2 worm cellular contexts compared by ENCODE assay signal in the genomic region with DNA sequence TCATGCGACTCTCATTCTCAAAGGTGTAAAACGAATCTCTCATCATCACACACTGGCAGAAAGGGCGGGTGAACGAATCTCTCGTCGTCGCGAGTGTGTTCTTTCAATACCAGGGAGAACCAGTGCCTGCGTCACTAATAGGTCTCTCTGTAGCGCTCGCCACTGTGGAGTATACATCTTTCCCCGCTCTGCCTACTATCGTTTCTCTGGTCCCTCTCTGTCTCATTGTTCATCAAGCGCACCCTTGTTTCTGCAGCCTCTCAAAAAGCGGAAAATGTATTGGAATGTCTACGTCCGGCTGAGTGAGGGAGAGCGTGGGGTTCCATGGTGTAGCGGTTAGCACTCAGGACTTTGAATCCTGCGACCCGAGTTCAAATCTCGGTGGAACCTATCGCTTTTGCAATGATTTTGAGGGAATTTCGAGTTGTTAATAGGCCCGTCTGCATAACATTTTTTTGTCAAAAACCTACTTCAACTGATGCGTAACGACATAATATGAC.
A peak's percentile ranks its signal among the peaks of the same experiment; 100 is the strongest.
TF ChIP-seq lines count a peak whose summit lies in the region.

No protein-coding gene starts in this region.

TF ChIP-seq in whole organism, L1 larva, 84 proteins besides CTCF, POLR2A, EP300 and RAD21 (continued from another document):
- TF ChIP-seq nhr-90 (tag; optimal IDR thresholded peaks at IDR 0.05; lab: Kevin White, UChicago; ENCODE audit: poor library complexity) (peak; percentile 92), hlh-17 (GFP tag; optimal IDR thresholded peaks at IDR 0.05; lab: Kevin White, UChicago; ENCODE audit: borderline replicate concordance) (no peak), alr-1 (tag; optimal IDR thresholded peaks at IDR 0.05; lab: Kevin White, UChicago; ENCODE audit: borderline replicate concordance) (no peak), nhr-47 (tag; optimal IDR thresholded peaks at IDR 0.05; lab: Kevin White, UChicago) (peak; percentile 97), snu-23 (GFP tag; optimal IDR thresholded peaks at IDR 0.05; lab: Kevin White, UChicago) (peak; percentile 98), hlh-4 (tag; optimal IDR thresholded peaks at IDR 0.05; lab: Kevin White, UChicago) (no peak), tlp-1 (tag; optimal IDR thresholded peaks at IDR 0.05; lab: Kevin White, UChicago) (no peak), F16B12.6 (tag; optimal IDR thresholded peaks at IDR 0.05; lab: Kevin White, UChicago) (peak; percentile 21), ets-5 (GFP tag; IDR thresholded peaks at IDR 0.05; lab: Robert Waterston, UW) (no peak), pag-3 (tag; optimal IDR thresholded peaks at IDR 0.05; lab: Kevin White, UChicago; ENCODE audit: borderline replicate concordance, insufficient read depth) (peak; percentile 66), blmp-1 (tag; optimal IDR thresholded peaks at IDR 0.05; lab: Kevin White, UChicago) (peak; percentile 39), hpl-2 (GFP tag; optimal IDR thresholded peaks at IDR 0.05; lab: Kevin White, UChicago) (peak; percentile 84), lin-13 (GFP tag; optimal IDR thresholded peaks at IDR 0.05; lab: Kevin White, UChicago) (peak; percentile 33), nhr-85 (tag; lab: Kevin White, UChicago) (peak; percentile 89), skn-1 (tag; optimal IDR thresholded peaks at IDR 0.05; lab: Kevin White, UChicago) (peak; percentile 70), ztf-11 (tag; optimal IDR thresholded peaks at IDR 0.05; lab: Kevin White, UChicago) (peak in 1 of 2 experiments; percentile 66), unc-30 (tag; optimal IDR thresholded peaks at IDR 0.05; lab: Kevin White, UChicago) (no peak), C16A3.4 (tag; optimal IDR thresholded peaks at IDR 0.05; lab: Kevin White, UChicago) (peak; percentile 88), ceh-82 (tag; optimal IDR thresholded peaks at IDR 0.05; lab: Kevin White, UChicago) (peak; percentile 77 to 92 (median 86)), nhr-19 (GFP tag; conservative IDR thresholded peaks at IDR 0.05; lab: Robert Waterston, UW) (peak; percentile 89), irx-1 (tag; optimal IDR thresholded peaks at IDR 0.05; lab: Kevin White, UChicago) (peak; percentile 87), nhr-77 (tag; optimal IDR thresholded peaks at IDR 0.05; lab: Kevin White, UChicago) (peak; percentile 86), sptf-1 (tag; optimal IDR thresholded peaks at IDR 0.05; lab: Kevin White, UChicago) (no peak), nhr-12 (tag; optimal IDR thresholded peaks at IDR 0.05; lab: Kevin White, UChicago) (no peak), aly-2 (tag; optimal IDR thresholded peaks at IDR 0.05; lab: Kevin White, UChicago) (peak; percentile 77), nhr-11 (tag; optimal IDR thresholded peaks at IDR 0.05; lab: Kevin White, UChicago) (peak; percentile 40), nhr-28 (tag; optimal IDR thresholded peaks at IDR 0.05; lab: Kevin White, UChicago) (no peak), isw-1 (GFP tag; IDR thresholded peaks at IDR 0.05; lab: Robert Waterston, UW) (peak; percentile 53)

TF ChIP-seq in whole organism, young adult, 124 proteins besides CTCF, POLR2A, EP300 and RAD21 (continued from another document):
- TF ChIP-seq unc-62 (GFP tag; optimal IDR thresholded peaks at IDR 0.05; lab: Kevin White, UChicago) = no peak
- TF ChIP-seq F52B5.7 (tag; optimal IDR thresholded peaks at IDR 0.05; lab: Kevin White, UChicago) = peak; percentile 33
- peak; percentile 96 for TF ChIP-seq B0336.3 (GFP tag; IDR thresholded peaks at IDR 0.05; lab: Robert Waterston, UW)
- TF ChIP-seq aptf-3 (GFP tag; IDR thresholded peaks at IDR 0.05; lab: Robert Waterston, UW) = peak; percentile 92; the same call in 1 of the 2 replicates
- peak; percentile 58 for TF ChIP-seq F23B12.7 (tag; optimal IDR thresholded peaks at IDR 0.05; lab: Kevin White, UChicago; ENCODE audit: insufficient read depth)
- no peak for TF ChIP-seq tbx-9 (tag; optimal IDR thresholded peaks at IDR 0.05; lab: Kevin White, UChicago; ENCODE audit: borderline replicate concordance)
- no peak for TF ChIP-seq sdz-38 (tag; optimal IDR thresholded peaks at IDR 0.05; lab: Kevin White, UChicago)
- TF ChIP-seq rec-8 (tag; optimal IDR thresholded peaks at IDR 0.05; lab: Kevin White, UChicago) = peak; percentile 46 to 84
- 0 out of 2 replicates have a peak, but pooled peaks have one; percentile 18 for TF ChIP-seq lir-1 (GFP tag; conservative IDR thresholded peaks at IDR 0.05; lab: Robert Waterston, UW)
- no peak for TF ChIP-seq aptf-2 (GFP tag; conservative IDR thresholded peaks at IDR 0.05; lab: Robert Waterston, UW)
- TF ChIP-seq lin-35 (GFP tag; optimal IDR thresholded peaks at IDR 0.05; lab: Kevin White, UChicago) = peak in 1 of 3 experiments; percentile 82
- peak; percentile 38; the same call in 1 of the 2 replicates for TF ChIP-seq Y95B8A.8 (GFP tag; IDR thresholded peaks at IDR 0.05; lab: Robert Waterston, UW)
- 0 out of 2 replicates have a peak, but pooled peaks have one; percentile 5 for TF ChIP-seq F37B4.10 (GFP tag; IDR thresholded peaks at IDR 0.05; lab: Robert Waterston, UW)
- peak; percentile 27; the same call in 1 of the 2 replicates for TF ChIP-seq let-526 (GFP tag; IDR thresholded peaks at IDR 0.05; lab: Robert Waterston, UW)
- TF ChIP-seq F57A8.1 (GFP tag; optimal IDR thresholded peaks at IDR 0.05; lab: Kevin White, UChicago) = no peak
- peak; percentile 95 for TF ChIP-seq ztf-26 (tag; optimal IDR thresholded peaks at IDR 0.05; lab: Kevin White, UChicago)
- TF ChIP-seq hmg-20 (GFP tag; IDR thresholded peaks at IDR 0.05; lab: Robert Waterston, UW) = peak; percentile 47; the same call in 1 of the 2 replicates
- TF ChIP-seq nfya-2 (GFP tag; IDR thresholded peaks at IDR 0.05; lab: Robert Waterston, UW) = no peak
- TF ChIP-seq pbrm-1 (GFP tag; IDR thresholded peaks at IDR 0.05; lab: Robert Waterston, UW) = peak; percentile 73; the same call in 1 of the 2 replicates
- TF ChIP-seq lag-1 (GFP tag; IDR thresholded peaks at IDR 0.05; lab: Robert Waterston, UW) = no peak
- peak; percentile 39 for TF ChIP-seq nhr-179 (tag; optimal IDR thresholded peaks at IDR 0.05; lab: Kevin White, UChicago)
- TF ChIP-seq hsf-1 (GFP tag; IDR thresholded peaks at IDR 0.05; lab: Robert Waterston, UW) = no peak
- TF ChIP-seq fkh-3 (tag; optimal IDR thresholded peaks at IDR 0.05; lab: Kevin White, UChicago) = peak; percentile 78
- peak; percentile 89; the same call in 1 of the 2 replicates for TF ChIP-seq ztf-25 (GFP tag; IDR thresholded peaks at IDR 0.05; lab: Robert Waterston, UW)
- TF ChIP-seq mes-4 (tag; optimal IDR thresholded peaks at IDR 0.05; lab: Kevin White, UChicago) = no peak
- TF ChIP-seq nfya-1 (tag; optimal IDR thresholded peaks at IDR 0.05; lab: Kevin White, UChicago; ENCODE audit: borderline replicate concordance, insufficient read depth) = no peak
- peak; percentile 53 for TF ChIP-seq zim-3 (tag; optimal IDR thresholded peaks at IDR 0.05; lab: Kevin White, UChicago)
- TF ChIP-seq madf-3 (GFP tag; IDR thresholded peaks at IDR 0.05; lab: Robert Waterston, UW) = no peak
- TF ChIP-seq pha-4 (tag; optimal IDR thresholded peaks at IDR 0.05; lab: Kevin White, UChicago) = no peak
- no peak for TF ChIP-seq ztf-6 (GFP tag; IDR thresholded peaks at IDR 0.05; lab: Robert Waterston, UW)
- TF ChIP-seq nhr-120 (GFP tag; IDR thresholded peaks at IDR 0.05; lab: Robert Waterston, UW) = 0 out of 2 replicates have a peak, but pooled peaks have one; percentile 50
- TF ChIP-seq snpc-4 (GFP tag; optimal IDR thresholded peaks at IDR 0.05; lab: Kevin White, UChicago) = peak; percentile 58
- TF ChIP-seq snpc-4 (tag; optimal IDR thresholded peaks at IDR 0.05; lab: Kevin White, UChicago) = peak in 3 of 4 experiments; percentile 45 to 78 (median 54)
- TF ChIP-seq xnd-1 (tag; optimal IDR thresholded peaks at IDR 0.05; lab: Kevin White, UChicago) = no peak
- TF ChIP-seq ztf-3 (GFP tag; optimal IDR thresholded peaks at IDR 0.05; lab: Kevin White, UChicago) = peak; percentile 64
- peak; percentile 50; the same call in 1 of the 2 replicates for TF ChIP-seq ekl-4 (GFP tag; IDR thresholded peaks at IDR 0.05; lab: Robert Waterston, UW)
